In genomic region chr3L:9339021-9339420, dm6 we compare ENCODE assay signal across 1 fruit fly cellular context.
TF ChIP-seq lines count a peak whose summit lies in the region.

No protein-coding gene starts in this region.

TF ChIP-seq in whole organism, prepupa, 60 proteins besides CTCF, POLR2A, EP300 and RAD21 (continued from another document):
- TF ChIP-seq CG10631 (GFP tag; optimal IDR thresholded peaks at IDR 0.05; lab: Kevin White, UChicago), result no peak
- no peak for TF ChIP-seq fd59A (GFP tag; optimal IDR thresholded peaks at IDR 0.05; lab: Kevin White, UChicago)
- no peak for TF ChIP-seq CG31627 (GFP tag; optimal IDR thresholded peaks at IDR 0.05; lab: Kevin White, UChicago)
